Fruit fly (Drosophila melanogaster) whole organism, embryonic: ENCODE measurements around the gene CG33795.

Experiments
- CG12071 ChIP-seq: fragments of 200-800 bp; sonication (Bioruptor generic); optimal IDR thresholded peaks from 3 replicates; lab custom pipeline; 2018; ENCODE audit warnings: missing biosample characterization, mild to moderate bottlenecking, missing genetic modification characterization
- CG12299 ChIP-seq: fragments of 200-800 bp; sonication (Bioruptor generic); optimal IDR thresholded peaks from 2 replicates; lab custom pipeline; 2018; ENCODE audit warnings: missing biosample characterization, mild to moderate bottlenecking, missing genetic modification characterization
- CG13775 ChIP-seq: fragments of 200-800 bp; sonication (Bioruptor generic); optimal IDR thresholded peaks from 3 replicates; lab custom pipeline; 2017; ENCODE audit warnings: missing biosample characterization, mild to moderate bottlenecking, missing genetic modification characterization
- CG14050 ChIP-seq: fragments of 200-800 bp; sonication (Bioruptor generic); IDR thresholded peaks from 3 replicates; pipeline ENCODE4 v1.3.6; 2022; ENCODE audit warnings: missing biosample characterization, missing genetic modification characterization
- CG14965 ChIP-seq: fragments of 200-800 bp; sonication (Bioruptor generic); optimal IDR thresholded peaks from 2 replicates; lab custom pipeline; 2016; ENCODE audit warnings: missing biosample characterization, missing genetic modification characterization, borderline replicate concordance
- CG15696 ChIP-seq: fragments of 200-800 bp; sonication (Bioruptor generic); optimal IDR thresholded peaks from 2 replicates; lab custom pipeline; 2019; ENCODE audit warnings: missing biosample characterization, mild to moderate bottlenecking, missing genetic modification characterization, moderate library complexity
- CG1602 ChIP-seq: fragments of 200-800 bp; sonication (Bioruptor generic); optimal IDR thresholded peaks from 3 replicates; lab custom pipeline; 2016; ENCODE audit warnings: missing biosample characterization, missing genetic modification characterization
- CG17612 ChIP-seq: fragments of 200-800 bp; sonication (Bioruptor generic); IDR thresholded peaks from 2 replicates; pipeline ENCODE4 v1.3.6; 2022; ENCODE audit warnings: missing biosample characterization, missing genetic modification characterization
- CG17829 ChIP-seq: fragments of 200-800 bp; optimal IDR thresholded peaks from 2 replicates; lab custom pipeline; 2019; ENCODE audit warnings: missing biosample characterization, mild to moderate bottlenecking, missing genetic modification characterization, moderate library complexity
- CG31224 ChIP-seq: fragments of 200-800 bp; sonication (Bioruptor generic); IDR thresholded peaks from 2 replicates; pipeline ENCODE4 v1.3.6; 2022; ENCODE audit warnings: missing biosample characterization, missing genetic modification characterization
- CG3407 ChIP-seq: fragments of 200-800 bp; sonication (Bioruptor generic); optimal IDR thresholded peaks from 2 replicates; lab custom pipeline; 2018; ENCODE audit warnings: missing biosample characterization, mild to moderate bottlenecking, missing genetic modification characterization
- CG3847 ChIP-seq: fragments of 200-800 bp; sonication (Bioruptor generic); IDR thresholded peaks from 2 replicates; pipeline ENCODE4 v1.3.6; 2022; ENCODE audit warnings: missing biosample characterization, missing genetic modification characterization
- CG4328 ChIP-seq: fragments of 200-800 bp; sonication (Bioruptor generic); optimal IDR thresholded peaks from 3 replicates; lab custom pipeline; 2017; ENCODE audit warnings: missing biosample characterization, missing genetic modification reagents, missing genetic modification characterization
- CG6791 ChIP-seq: fragments of 200-800 bp; sonication (Bioruptor generic); IDR thresholded peaks from 3 replicates; pipeline ENCODE4 v1.3.6; 2022; ENCODE audit warnings: missing biosample characterization, missing genetic modification characterization; ENCODE audit not compliant: partially characterized antibody
- CG8924 ChIP-seq: fragments of 200-800 bp; optimal IDR thresholded peaks from 3 replicates; lab custom pipeline; 2019; ENCODE audit warnings: missing biosample characterization, mild to moderate bottlenecking, missing genetic modification characterization, moderate library complexity
- Camta ChIP-seq: fragments of 200-800 bp; sonication (Bioruptor generic); optimal IDR thresholded peaks from 2 replicates; lab custom pipeline; 2016; ENCODE audit warnings: missing biosample characterization, missing genetic modification characterization
- Dip3 ChIP-seq: fragments of 200-800 bp; sonication (Bioruptor generic); optimal IDR thresholded peaks from 3 replicates; lab custom pipeline; 2016; ENCODE audit warnings: missing biosample characterization, missing genetic modification characterization
- Drgx ChIP-seq: fragments of 200-800 bp; sonication (Bioruptor generic); IDR thresholded peaks from 2 replicates; pipeline ENCODE4 v1.3.6; 2022; ENCODE audit warnings: missing biosample characterization, missing genetic modification characterization
- E2f2 ChIP-seq: fragments of 200-800 bp; sonication (Bioruptor generic); IDR thresholded peaks from 2 replicates; pipeline ENCODE4 v1.3.6; 2022; ENCODE audit warnings: missing biosample characterization, missing genetic modification characterization
- Ets65A ChIP-seq: fragments of 200-800 bp; sonication (Bioruptor generic); peaks from one replicate; lab custom pipeline; 2016; ENCODE audit warnings: missing biosample characterization, missing genetic modification characterization
- GATAe ChIP-seq: fragments of 200-800 bp; sonication (Bioruptor generic); conservative IDR thresholded peaks from 2 replicates; pipeline ENCODE4 v1.3.6; 2022; ENCODE audit warnings: missing biosample characterization, missing genetic modification characterization
- HLHmδ ChIP-seq: fragments of 200-800 bp; sonication (Bioruptor generic); optimal IDR thresholded peaks from 2 replicates; lab custom pipeline; 2018; ENCODE audit warnings: missing biosample characterization, mild to moderate bottlenecking, missing genetic modification characterization, moderate library complexity
- Hey ChIP-seq: fragments of 200-800 bp; sonication (Bioruptor generic); optimal IDR thresholded peaks from 3 replicates; lab custom pipeline; 2018; ENCODE audit warnings: missing biosample characterization, mild to moderate bottlenecking, missing genetic modification characterization
- Hr51 ChIP-seq, 2 experiments: fragments of 200-800 bp; sonication (Bioruptor generic); optimal IDR thresholded peaks; 2 replicates in 1 of 2; 3 replicates in 1 of 2; lab custom pipeline; 2016 to 2018; ENCODE audit warnings: missing biosample characterization in 2 of 2, missing genetic modification characterization in 2 of 2, mild to moderate bottlenecking in 1 of 2, moderate library complexity in 1 of 2
- Lhr ChIP-seq: fragments of 200-800 bp; sonication (Bioruptor generic); optimal IDR thresholded peaks from 3 replicates; lab custom pipeline; 2017; ENCODE audit warnings: mild to moderate bottlenecking, missing biosample characterization, missing genetic modification reagents, missing genetic modification characterization
- Mad ChIP-seq: fragments of 200-800 bp; sonication (Bioruptor generic); optimal IDR thresholded peaks from 2 replicates; lab custom pipeline; 2016; ENCODE audit warnings: missing biosample characterization, missing genetic modification characterization
- Meics ChIP-seq: fragments of 200-800 bp; sonication (Bioruptor generic); optimal IDR thresholded peaks from 2 replicates; lab custom pipeline; 2017; ENCODE audit warnings: missing biosample characterization, mild to moderate bottlenecking, missing genetic modification characterization
- Nf-YA ChIP-seq: fragments of 200-800 bp; sonication (Bioruptor generic); IDR thresholded peaks from 2 replicates; pipeline ENCODE4 v1.3.6; 2022; ENCODE audit warnings: missing biosample characterization, missing genetic modification characterization
- Sin3A ChIP-seq: fragments of >200 bp; optimal IDR thresholded peaks from 2 replicates; lab custom pipeline; 2018
- Sox102F ChIP-seq: fragments of 200-800 bp; sonication (Bioruptor generic); optimal IDR thresholded peaks from 2 replicates; lab custom pipeline; 2018; ENCODE audit warnings: missing biosample characterization, mild to moderate bottlenecking, missing genetic modification characterization, moderate library complexity
- Taf1 ChIP-seq: fragments of 200-800 bp; sonication (Bioruptor generic); IDR thresholded peaks from 2 replicates; pipeline ENCODE4 v1.3.6; 2022; ENCODE audit warnings: missing biosample characterization, missing genetic modification characterization
- bbx ChIP-seq: fragments of 200-800 bp; sonication (Bioruptor generic); IDR thresholded peaks from 2 replicates; pipeline ENCODE4 v1.3.6; 2022; ENCODE audit warnings: missing biosample characterization, missing genetic modification characterization; ENCODE audit not compliant: partially characterized antibody
- cato ChIP-seq: fragments of 200-800 bp; sonication (Bioruptor generic); optimal IDR thresholded peaks from 2 replicates; lab custom pipeline; 2016; ENCODE audit warnings: missing biosample characterization, missing genetic modification characterization, borderline replicate concordance
- cg ChIP-seq: fragments of 200-800 bp; sonication (Bioruptor generic); optimal IDR thresholded peaks from 3 replicates; lab custom pipeline; 2019; ENCODE audit warnings: missing biosample characterization, mild to moderate bottlenecking, missing genetic modification characterization, moderate library complexity
- dimm ChIP-seq: fragments of 200-800 bp; sonication (Bioruptor generic); IDR thresholded peaks from 2 replicates; pipeline ENCODE4 v1.3.6; 2022; ENCODE audit warnings: missing biosample characterization, missing genetic modification characterization
- dpn ChIP-seq, 2 experiments: fragments of 200-800 bp; sonication (Bioruptor generic); optimal IDR thresholded peaks; 3 replicates each; lab custom pipeline; 2016; ENCODE audit warnings: missing biosample characterization in 2 of 2, missing genetic modification characterization in 2 of 2
- ftz-f1 ChIP-seq: fragments of 200-800 bp; sonication (Bioruptor generic); optimal IDR thresholded peaks from 2 replicates; lab custom pipeline; 2016; ENCODE audit warnings: missing biosample characterization, missing genetic modification characterization
- gcm ChIP-seq: fragments of 200-800 bp; sonication (Bioruptor generic); optimal IDR thresholded peaks from 2 replicates; lab custom pipeline; 2019; ENCODE audit warnings: missing biosample characterization, mild to moderate bottlenecking, missing genetic modification characterization, moderate library complexity
- gsb ChIP-seq: fragments of 200-800 bp; sonication (Bioruptor generic); IDR thresholded peaks from 2 replicates; pipeline ENCODE4 v1.3.6; 2022; ENCODE audit warnings: missing biosample characterization, missing genetic modification characterization
- gt ChIP-seq: fragments of 200-800 bp; sonication (Bioruptor generic); IDR thresholded peaks from 2 replicates; pipeline ENCODE4 v1.3.6; 2022; ENCODE audit warnings: missing biosample characterization, missing genetic modification characterization
- klu ChIP-seq: fragments of 200-800 bp; sonication (Bioruptor generic); IDR thresholded peaks from 2 replicates; pipeline ENCODE4 v1.3.6; 2022; ENCODE audit warnings: missing biosample characterization, missing genetic modification characterization
- phol ChIP-seq: fragments of 200-800 bp; sonication (Bioruptor generic); optimal IDR thresholded peaks from 3 replicates; lab custom pipeline; 2018; ENCODE audit warnings: missing biosample characterization, mild to moderate bottlenecking, missing genetic modification characterization, moderate library complexity
- prd ChIP-seq, 3 experiments: fragments of >200 bp in 2 of 3; fragments of 200-800 bp in 1 of 3; sonication (Bioruptor generic) in 1 of 3; optimal IDR thresholded peaks in 2 of 3; IDR thresholded peaks in 1 of 3; 2 replicates in 2 of 3; 3 replicates in 1 of 3; pipeline versions ENCODE4 v1.3.6 to Lab custom; 2017 to 2022; ENCODE audit warnings: missing biosample characterization in 1 of 3, missing genetic modification characterization in 1 of 3
- pros ChIP-seq: fragments of 200-800 bp; sonication (Bioruptor generic); optimal IDR thresholded peaks from 3 replicates; lab custom pipeline; 2019; ENCODE audit warnings: missing biosample characterization, mild to moderate bottlenecking, missing genetic modification characterization, moderate library complexity
- run ChIP-seq: fragments of 200-800 bp; sonication (Bioruptor generic); optimal IDR thresholded peaks from 3 replicates; lab custom pipeline; 2018; ENCODE audit warnings: missing biosample characterization, mild to moderate bottlenecking, missing genetic modification characterization
- sr ChIP-seq: fragments of 200-800 bp; sonication (Bioruptor generic); IDR thresholded peaks from 3 replicates; pipeline ENCODE4 v1.3.6; 2022; ENCODE audit warnings: missing biosample characterization, missing genetic modification characterization
- sug ChIP-seq: fragments of 200-800 bp; optimal IDR thresholded peaks from 2 replicates; lab custom pipeline; 2019; ENCODE audit warnings: missing biosample characterization, mild to moderate bottlenecking, missing genetic modification characterization, moderate library complexity
- tio ChIP-seq: fragments of 200-800 bp; sonication (Bioruptor generic); optimal IDR thresholded peaks from 2 replicates; lab custom pipeline; 2017; ENCODE audit warnings: missing biosample characterization, missing genetic modification characterization, inconsistent platforms
- zen2 ChIP-seq: fragments of 200-800 bp; sonication (Bioruptor generic); IDR thresholded peaks from 3 replicates; pipeline ENCODE4 v1.3.6; 2022; ENCODE audit warnings: missing biosample characterization, missing genetic modification characterization; ENCODE audit not compliant: partially characterized antibody

Gene CG33795

DNA sequence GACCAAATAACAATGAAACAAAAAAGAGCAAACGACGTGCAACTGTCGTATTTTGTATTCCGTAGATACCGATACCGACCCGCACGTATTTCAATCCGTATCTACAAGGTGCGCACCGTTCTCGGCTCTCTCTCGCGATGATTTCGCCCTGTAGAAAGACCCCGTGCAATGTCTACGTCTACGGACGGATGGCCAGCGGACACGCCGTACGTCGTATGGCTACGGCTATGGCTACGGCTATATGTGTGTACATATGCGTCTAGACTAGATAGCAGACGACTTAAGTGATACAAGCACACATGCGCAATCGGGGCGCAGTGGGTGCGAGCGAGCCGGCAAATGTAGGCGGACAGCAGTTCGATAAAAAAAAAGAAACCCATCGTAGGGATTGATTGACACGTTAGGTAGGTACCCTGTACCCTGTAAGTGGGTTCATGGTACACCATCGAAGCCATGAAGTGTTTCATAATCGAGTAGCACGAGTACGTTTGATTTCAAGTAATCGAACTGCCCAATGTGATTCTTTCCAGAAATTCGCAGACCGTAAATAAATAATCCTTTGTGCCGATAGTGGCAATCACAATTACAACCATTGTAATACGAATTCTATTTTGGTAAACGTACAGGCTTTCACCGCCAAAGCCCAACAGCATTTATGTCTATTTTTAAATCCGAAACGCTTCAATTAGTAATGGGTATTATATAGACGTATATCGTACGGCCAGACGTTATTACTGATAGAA lies 21.6 kb downstream of the CG33795 start (continued):
- TF ChIP-seq Meics (GFP tag; lab: Kevin White, UChicago) (peak; percentile 28), CG3847 (GFP tag; lab: Robert Waterston, UW) (no peak), Hey (tag; lab: Kevin White, UChicago) (peak; percentile 38), Camta (no peak), cg (GFP tag; lab: Kevin White, UChicago) (peak; percentile 35), Mad (GFP tag; lab: Kevin White, UChicago) (no peak), Drgx (GFP tag; lab: Robert Waterston, UW) (no peak), sug (peak; percentile 79), bbx (GFP tag; lab: Robert Waterston, UW) (no peak), CG4328 (GFP tag; lab: Kevin White, UChicago) (peak; percentile 27), Sox102F (GFP tag; lab: Kevin White, UChicago) (no peak), Dip3 (GFP tag; lab: Kevin White, UChicago) (no peak), dimm (GFP tag; lab: Robert Waterston, UW) (no peak), gcm (GFP tag; lab: Kevin White, UChicago) (no peak), Nf-YA (GFP tag; lab: Robert Waterston, UW) (no peak), tio (GFP tag; lab: Kevin White, UChicago) (peak; percentile 40), CG31224 (GFP tag; lab: Robert Waterston, UW) (peak; percentile 37; the same call in 1 of the 2 replicates), klu (GFP tag; lab: Robert Waterston, UW) (no peak), phol (tag; lab: Kevin White, UChicago) (peak; percentile 29), dpn (GFP tag; optimal IDR thresholded peaks at IDR 0.05; lab: Kevin White, UChicago) (peak; percentile 8 to 35), ftz-f1 (GFP tag; lab: Kevin White, UChicago) (peak; percentile 30), CG12299 (tag; lab: Kevin White, UChicago) (no peak), gt (GFP tag; lab: Robert Waterston, UW) (no peak), Ets65A (GFP tag; lab: Kevin White, UChicago) (peak; percentile 72), CG13775 (GFP tag; lab: Kevin White, UChicago) (peak; percentile 46), CG17612 (GFP tag; lab: Robert Waterston, UW) (no peak), Taf1 (GFP tag; lab: Robert Waterston, UW) (no peak), zen2 (GFP tag; lab: Robert Waterston, UW) (no peak), Hr51 (GFP tag; optimal IDR thresholded peaks at IDR 0.05; lab: Kevin White, UChicago) (peak in 1 of 2 experiments; percentile 44), Lhr (GFP tag; lab: Kevin White, UChicago) (no peak), sr (GFP tag; lab: Robert Waterston, UW) (no peak), CG6791 (no peak), CG3407 (GFP tag; lab: Kevin White, UChicago) (no peak), gsb (GFP tag; lab: Robert Waterston, UW) (0 out of 2 replicates have a peak, but pooled peaks have one; percentile 11), run (tag; lab: Kevin White, UChicago) (no peak), CG14965 (GFP tag; lab: Kevin White, UChicago) (no peak), CG17829 (no peak), CG15696 (tag; lab: Kevin White, UChicago) (no peak), CG8924 (peak; percentile 23), pros (GFP tag; lab: Kevin White, UChicago) (no peak), CG1602 (no peak), E2f2 (GFP tag; lab: Robert Waterston, UW) (0 out of 2 replicates have a peak, but pooled peaks have one; percentile 21), Sin3A (lab: Kevin White, UChicago) (no peak), CG12071 (GFP tag; lab: Kevin White, UChicago) (no peak), prd (optimal IDR thresholded peaks at IDR 0.05; lab: Kevin White, UChicago) (no peak), prd (GFP tag; IDR thresholded peaks at IDR 0.05; lab: Robert Waterston, UW) (peak; percentile 24; the same call in 1 of the 3 replicates), CG14050 (no peak), HLHmδ (no peak), cato (no peak), GATAe (GFP tag; lab: Robert Waterston, UW) (peak; percentile 36)
